Worm (Caenorhabditis elegans) whole organism, L1 larva: Measurements from ENCODE around the gene C08F8.15.
A peak's percentile ranks its signal among the peaks of the same experiment; 100 is the strongest.

Experiments
- C16A3.4 ChIP-seq: fragments of 150-350 bp; optimal IDR thresholded peaks from 2 replicates; lab custom pipeline; 2014; ENCODE audit warnings: missing biosample characterization, missing genetic modification characterization
- Y116A8C.19 ChIP-seq: sonication (generic microtip); optimal IDR thresholded peaks from 2 replicates; lab custom pipeline; 2016; ENCODE audit warnings: missing compliant biosample characterization, missing genetic modification characterization, borderline replicate concordance
- alr-1 ChIP-seq: fragments of 200-800 bp; sonication (Bioruptor generic); optimal IDR thresholded peaks from 2 replicates; lab custom pipeline; 2018; ENCODE audit warnings: borderline replicate concordance, mild to moderate bottlenecking, missing genetic modification characterization, missing compliant biosample characterization
- blmp-1 ChIP-seq: fragments of 150-350 bp; optimal IDR thresholded peaks from 2 replicates; lab custom pipeline; 2014; ENCODE audit warnings: missing biosample characterization, missing genetic modification characterization
- ceh-63 ChIP-seq: fragments of 200-800 bp; sonication (Bioruptor generic); optimal IDR thresholded peaks from 2 replicates; lab custom pipeline; 2018; ENCODE audit warnings: mild to moderate bottlenecking, missing genetic modification characterization, missing compliant biosample characterization
- ceh-8 ChIP-seq: fragments of 200-800 bp; sonication (Bioruptor generic); optimal IDR thresholded peaks from 2 replicates; lab custom pipeline; 2018; ENCODE audit warnings: mild to moderate bottlenecking, missing genetic modification characterization, moderate library complexity, missing compliant biosample characterization
- ceh-88 ChIP-seq: fragments of 200-800 bp; sonication (Bioruptor generic); IDR thresholded peaks from 2 replicates; pipeline ENCODE4 v1.3.6; 2022; ENCODE audit warnings: missing genetic modification characterization, missing compliant biosample characterization
- ceh-90 ChIP-seq: sonication (generic microtip); optimal IDR thresholded peaks from 2 replicates; lab custom pipeline; 2016; ENCODE audit warnings: missing genetic modification characterization, missing compliant biosample characterization
- dsc-1 ChIP-seq: sonication (generic microtip); optimal IDR thresholded peaks from 2 replicates; lab custom pipeline; 2016; ENCODE audit warnings: mild to moderate bottlenecking, missing genetic modification characterization, missing compliant biosample characterization
- efl-3 ChIP-seq: fragments of 200-800 bp; sonication (Bioruptor generic); optimal IDR thresholded peaks from 2 replicates; lab custom pipeline; 2018; ENCODE audit warnings: mild to moderate bottlenecking, missing genetic modification characterization, missing compliant biosample characterization
- elt-3 ChIP-seq, 6 experiments: fragments of 150-350 bp in 1 of 6; sonication (generic microtip); optimal IDR thresholded peaks; 2 replicates each; lab custom pipeline; 2017 to 2018; ENCODE audit warnings: missing biosample characterization in 6 of 6, missing genetic modification characterization in 6 of 6, inconsistent platforms in 1 of 6
- fkh-4 ChIP-seq: sonication (generic microtip); optimal IDR thresholded peaks from 2 replicates; lab custom pipeline; 2016; ENCODE audit warnings: missing compliant biosample characterization, missing genetic modification characterization, borderline replicate concordance
- grh-1 ChIP-seq: fragments of 200-800 bp; sonication (Bioruptor generic); IDR thresholded peaks from 2 replicates; pipeline ENCODE4 v1.3.6; 2022; ENCODE audit warnings: missing genetic modification reagents, missing genetic modification characterization, missing compliant biosample characterization
- hlh-4 ChIP-seq: sonication (generic microtip); optimal IDR thresholded peaks from 2 replicates; lab custom pipeline; 2016; ENCODE audit warnings: mild to moderate bottlenecking, missing genetic modification characterization, missing compliant biosample characterization
- hpl-2 ChIP-seq: fragments of 150-350 bp; optimal IDR thresholded peaks from 2 replicates; lab custom pipeline; 2014; ENCODE audit warnings: missing biosample characterization, missing genetic modification reagents, missing genetic modification characterization
- lin-13 ChIP-seq: fragments of 150-350 bp; optimal IDR thresholded peaks from 2 replicates; lab custom pipeline; 2014; ENCODE audit warnings: missing biosample characterization, missing genetic modification reagents, missing genetic modification characterization
- lin-15B ChIP-seq: fragments of 150-350 bp; sonication (generic microtip); optimal IDR thresholded peaks from 3 replicates; lab custom pipeline; 2014; ENCODE audit warnings: missing biosample characterization, missing genetic modification characterization
- lin-39 ChIP-seq: fragments of 150-350 bp; optimal IDR thresholded peaks from 2 replicates; lab custom pipeline; 2014; ENCODE audit warnings: missing biosample characterization, missing genetic modification reagents, missing genetic modification characterization
- mab-9 ChIP-seq: fragments of 200-800 bp; sonication (Bioruptor generic); IDR thresholded peaks from 2 replicates; pipeline ENCODE4 v1.3.6; 2022; ENCODE audit warnings: missing genetic modification reagents, missing genetic modification characterization, missing compliant biosample characterization
- nhr-12 ChIP-seq: sonication (generic microtip); optimal IDR thresholded peaks from 2 replicates; lab custom pipeline; 2017; ENCODE audit warnings: missing biosample characterization, missing genetic modification characterization
- nhr-19 ChIP-seq: fragments of 200-800 bp; sonication (Bioruptor generic); conservative IDR thresholded peaks from 2 replicates; pipeline ENCODE4 v1.3.6; 2022; ENCODE audit warnings: missing genetic modification characterization, missing compliant biosample characterization
- nhr-20 ChIP-seq: sonication (generic microtip); optimal IDR thresholded peaks from 2 replicates; lab custom pipeline; 2016; ENCODE audit warnings: mild to moderate bottlenecking, missing genetic modification characterization, missing compliant biosample characterization
- nhr-237 ChIP-seq: fragments of 150-350 bp; optimal IDR thresholded peaks from 2 replicates; lab custom pipeline; 2014; ENCODE audit warnings: missing biosample characterization, missing genetic modification characterization
- nhr-28 ChIP-seq: fragments of 150-350 bp; optimal IDR thresholded peaks from 2 replicates; lab custom pipeline; 2014; ENCODE audit warnings: missing biosample characterization, missing genetic modification characterization
- nhr-71 ChIP-seq: sonication (generic microtip); optimal IDR thresholded peaks from 2 replicates; lab custom pipeline; 2016; ENCODE audit warnings: mild to moderate bottlenecking, missing genetic modification characterization, moderate library complexity, missing compliant biosample characterization
- nhr-76 ChIP-seq: sonication (generic microtip); optimal IDR thresholded peaks from 2 replicates; lab custom pipeline; 2017; ENCODE audit warnings: missing biosample characterization, missing genetic modification characterization
- nhr-77 ChIP-seq: fragments of 150-350 bp; optimal IDR thresholded peaks from 2 replicates; lab custom pipeline; 2014; ENCODE audit warnings: missing biosample characterization, missing genetic modification characterization
- nhr-85 ChIP-seq: sonication (generic microtip); peaks from one replicate; lab custom pipeline; 2016; ENCODE audit warnings: missing genetic modification characterization, inconsistent platforms, missing compliant biosample characterization
- nhr-90 ChIP-seq: sonication (generic microtip); optimal IDR thresholded peaks from 2 replicates; lab custom pipeline; 2016; ENCODE audit warnings: mild to moderate bottlenecking, missing genetic modification characterization, missing compliant biosample characterization; ENCODE audit not compliant: poor library complexity
- pax-3 ChIP-seq: fragments of 200-800 bp; sonication (Bioruptor generic); optimal IDR thresholded peaks from 2 replicates; lab custom pipeline; 2018; ENCODE audit warnings: mild to moderate bottlenecking, missing genetic modification characterization, moderate library complexity, missing compliant biosample characterization
- snpc-4 ChIP-seq: fragments of 150-350 bp; optimal IDR thresholded peaks from 2 replicates; lab custom pipeline; 2014; ENCODE audit warnings: missing biosample characterization, missing genetic modification characterization
- snu-23 ChIP-seq: sonication (generic microtip); optimal IDR thresholded peaks from 2 replicates; lab custom pipeline; 2016; ENCODE audit warnings: missing genetic modification characterization, missing compliant biosample characterization
- sox-4 ChIP-seq: sonication (generic microtip); optimal IDR thresholded peaks from 2 replicates; lab custom pipeline; 2016; ENCODE audit warnings: missing genetic modification characterization, missing compliant biosample characterization
- sup-37 ChIP-seq: fragments of 200-800 bp; sonication (Bioruptor generic); optimal IDR thresholded peaks from 2 replicates; lab custom pipeline; 2018; ENCODE audit warnings: mild to moderate bottlenecking, missing genetic modification characterization, missing compliant biosample characterization
- tbx-2 ChIP-seq: sonication (generic microtip); optimal IDR thresholded peaks from 2 replicates; lab custom pipeline; 2016; ENCODE audit warnings: missing genetic modification characterization, missing compliant biosample characterization
- tlp-1 ChIP-seq: fragments of 150-350 bp; optimal IDR thresholded peaks from 2 replicates; lab custom pipeline; 2014; ENCODE audit warnings: missing biosample characterization, missing genetic modification characterization
- xbp-1 ChIP-seq: sonication (generic microtip); optimal IDR thresholded peaks from 2 replicates; lab custom pipeline; 2016; ENCODE audit warnings: missing genetic modification characterization, missing compliant biosample characterization
- zag-1 ChIP-seq: fragments of 150-350 bp; optimal IDR thresholded peaks from 2 replicates; lab custom pipeline; 2014; ENCODE audit warnings: missing biosample characterization, missing genetic modification characterization
- zip-4 ChIP-seq: fragments of 200-800 bp; sonication (Bioruptor generic); optimal IDR thresholded peaks from 2 replicates; lab custom pipeline; 2018; ENCODE audit warnings: mild to moderate bottlenecking, missing genetic modification characterization, moderate library complexity, missing compliant biosample characterization

C08F8.15 gene

ce11 chrIV:11142314-11143227 is 18.0 kb downstream of the C08F8.15 start, which contains the start of gene skih-2 (continued):
- TF ChIP-seq zip-4 (GFP tag; lab: Kevin White, UChicago) (no peak), snu-23 (peak; percentile 55), sup-37 (GFP tag; lab: Kevin White, UChicago) (no peak), dsc-1 (peak; percentile 37), C16A3.4 (tag; lab: Kevin White, UChicago) (peak; percentile 38), pax-3 (tag; lab: Kevin White, UChicago) (no peak), nhr-90 (tag; lab: Kevin White, UChicago) (peak; percentile 32), nhr-28 (tag; lab: Kevin White, UChicago) (no peak), nhr-85 (tag; lab: Kevin White, UChicago) (peak; percentile 68), nhr-237 (no peak), nhr-20 (tag; lab: Kevin White, UChicago) (peak; percentile 36), elt-3 (tag; optimal IDR thresholded peaks at IDR 0.05; lab: Kevin White, UChicago) (no peak), lin-13 (GFP tag; lab: Kevin White, UChicago) (no peak), grh-1 (GFP tag; lab: Robert Waterston, UW) (no peak), lin-15B (tag; lab: Kevin White, UChicago) (peak; percentile 32), snpc-4 (tag; lab: Kevin White, UChicago) (peak; percentile 20), hlh-4 (tag; lab: Kevin White, UChicago) (no peak), ceh-90 (no peak), nhr-12 (no peak), nhr-77 (no peak), ceh-63 (GFP tag; lab: Kevin White, UChicago) (no peak), lin-39 (tag; lab: Kevin White, UChicago) (peak; percentile 18), alr-1 (tag; lab: Kevin White, UChicago) (no peak), nhr-76 (tag; lab: Kevin White, UChicago) (no peak), xbp-1 (tag; lab: Kevin White, UChicago) (peak; percentile 78), tbx-2 (tag; lab: Kevin White, UChicago) (peak; percentile 49), Y116A8C.19 (tag; lab: Kevin White, UChicago) (no peak), hpl-2 (GFP tag; lab: Kevin White, UChicago) (no peak), efl-3 (GFP tag; lab: Kevin White, UChicago) (no peak), blmp-1 (tag; lab: Kevin White, UChicago) (peak; percentile 27), fkh-4 (tag; lab: Kevin White, UChicago) (no peak), tlp-1 (no peak), nhr-19 (peak; percentile 68), ceh-88 (GFP tag; lab: Robert Waterston, UW) (no peak), ceh-8 (GFP tag; lab: Kevin White, UChicago) (no peak), mab-9 (GFP tag; lab: Robert Waterston, UW) (no peak), nhr-71 (peak; percentile 64), sox-4 (tag; lab: Kevin White, UChicago) (no peak)

- no peak for TF ChIP-seq zag-1 (tag; lab: Kevin White, UChicago)
- no peak for TF ChIP-seq nhr-90 (tag; lab: Kevin White, UChicago)
- no peak for TF ChIP-seq xbp-1 (tag; lab: Kevin White, UChicago)
Observed at ce11 chrIV:11131268-11131667, 29.3 kb downstream of the C08F8.15 start, which contains the start of gene ard-1. Gene ard-1 (plus strand): TSS chrIV:11131279.
